Worm (Caenorhabditis elegans) whole organism, dauer: ENCODE results near the gene chil-8.
"Not testable (repeated sequence)": the region's sequence is repeated elsewhere in the genome, so short reads cannot be mapped to it uniquely, and the experiment has no call there.

Experiments used
- unc-62 ChIP-seq: sonication (generic microtip); optimal IDR thresholded peaks from 2 replicates; lab custom pipeline; 2017; ENCODE audit warnings: missing biosample characterization, missing genetic modification reagents, missing genetic modification characterization

The chil-8 gene

DNA sequence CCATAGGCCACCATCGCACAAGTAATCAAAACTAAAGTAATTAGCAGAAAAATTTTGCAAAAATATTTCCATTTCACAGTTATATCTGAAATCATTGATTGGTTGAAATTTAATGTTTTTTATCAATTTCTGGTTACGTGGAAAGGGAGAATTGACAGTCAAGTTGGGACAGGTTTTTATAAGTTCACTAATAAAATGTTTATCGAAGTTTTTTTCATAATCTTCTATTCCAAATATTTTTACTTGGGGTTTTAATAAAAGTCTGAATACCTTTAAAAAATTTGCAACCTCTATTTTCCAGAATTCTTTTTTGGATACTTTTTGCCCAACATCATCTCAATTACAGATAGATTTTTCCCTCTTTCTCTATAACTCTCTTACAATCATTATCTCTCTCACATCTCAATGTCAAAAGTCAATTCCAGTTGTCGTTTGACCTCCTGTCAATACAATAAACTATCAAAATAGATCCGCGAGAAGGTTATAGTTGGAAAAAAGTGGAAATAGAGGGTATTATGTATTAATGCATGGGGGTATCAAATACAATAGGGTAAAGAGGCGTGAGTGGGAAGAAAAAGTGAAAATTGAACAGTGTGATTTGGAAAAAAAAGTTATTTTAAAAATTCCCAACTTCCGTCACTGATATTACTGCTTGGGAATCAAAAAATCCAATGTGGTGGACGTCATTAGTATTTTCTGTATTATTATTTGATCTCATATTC, 1.8 kb upstream of the chil-8 start, which contains the start of the genes chil-2 and ctsa-3.2:
Gene chil-2, minus strand, starts transcription at position 101 of the 722 bp plus-strand sequence.
Gene ctsa-3.2, plus strand, starts transcription at position 672 of the 722 bp plus-strand sequence.
- TF ChIP-seq unc-62 (GFP tag; lab: Kevin White, UChicago) = no peak

DNA sequence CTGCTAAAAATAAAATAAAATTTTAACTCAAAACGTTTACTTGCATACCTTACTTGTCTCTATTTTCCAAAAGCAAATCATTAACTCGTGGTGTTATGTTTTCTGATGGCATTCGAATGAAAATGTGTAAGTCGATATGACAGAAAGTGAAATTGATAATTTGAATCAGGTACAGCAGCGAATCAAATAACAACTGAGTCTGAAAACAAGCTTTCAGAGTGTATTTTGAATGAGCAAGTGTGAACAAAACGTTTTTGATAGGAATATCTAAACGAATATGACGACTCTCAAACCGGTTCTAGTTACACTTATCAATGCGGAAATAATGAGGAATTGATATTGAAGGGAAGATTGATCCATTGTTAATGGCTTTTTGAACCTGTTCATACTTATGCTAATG, 1.8 kb downstream of the chil-8 start, which contains the start of gene chil-7:
Gene chil-7, minus strand, starts transcription at position 112 of the 400 bp plus-strand sequence.
- TF ChIP-seq unc-62 (GFP tag; lab: Kevin White, UChicago) = no peak

DNA sequence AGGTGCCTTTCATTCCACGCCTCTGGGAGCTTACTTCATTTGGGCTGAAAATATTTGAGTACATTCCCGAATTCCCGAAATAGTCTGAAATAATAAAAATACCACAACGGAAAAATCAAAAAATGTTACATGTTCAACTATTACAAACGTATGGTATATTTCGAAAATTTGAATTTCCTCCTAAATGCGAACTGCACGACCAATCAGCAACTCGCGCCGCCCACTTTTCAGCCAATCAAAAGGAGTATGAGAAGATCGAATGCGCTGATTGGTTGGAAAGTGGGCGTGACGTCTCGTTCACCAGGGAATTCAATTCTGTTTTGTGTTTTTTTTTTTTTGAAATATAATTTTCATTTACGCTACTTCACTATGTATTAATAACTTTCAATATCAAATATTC, 4.2 kb downstream of the chil-8 start, which contains the start of gene old-1:
Gene old-1, minus strand, starts transcription at position 50 of the 400 bp plus-strand sequence.
- TF ChIP-seq unc-62 (GFP tag; lab: Kevin White, UChicago) = no peak

DNA sequence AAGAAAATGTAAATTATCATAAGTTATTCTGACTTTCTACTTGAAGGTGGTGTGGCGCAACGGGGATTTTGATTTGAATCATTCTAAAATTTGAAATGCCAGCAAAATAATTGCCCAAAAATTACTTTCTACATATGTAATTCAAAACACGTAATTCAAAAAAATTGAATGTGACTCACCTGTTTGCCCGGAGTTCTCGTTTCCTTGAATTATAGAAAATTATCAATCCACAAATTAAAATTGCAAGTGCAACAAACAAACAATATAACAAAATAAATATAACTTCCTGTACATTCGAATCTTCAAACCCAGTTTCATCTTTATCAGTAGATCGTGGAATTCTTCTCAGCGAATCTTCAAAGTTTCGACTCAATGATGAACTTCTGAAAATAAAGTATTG, 4.7 kb downstream of the chil-8 start:
- TF ChIP-seq unc-62 (GFP tag; lab: Kevin White, UChicago) = no peak

DNA sequence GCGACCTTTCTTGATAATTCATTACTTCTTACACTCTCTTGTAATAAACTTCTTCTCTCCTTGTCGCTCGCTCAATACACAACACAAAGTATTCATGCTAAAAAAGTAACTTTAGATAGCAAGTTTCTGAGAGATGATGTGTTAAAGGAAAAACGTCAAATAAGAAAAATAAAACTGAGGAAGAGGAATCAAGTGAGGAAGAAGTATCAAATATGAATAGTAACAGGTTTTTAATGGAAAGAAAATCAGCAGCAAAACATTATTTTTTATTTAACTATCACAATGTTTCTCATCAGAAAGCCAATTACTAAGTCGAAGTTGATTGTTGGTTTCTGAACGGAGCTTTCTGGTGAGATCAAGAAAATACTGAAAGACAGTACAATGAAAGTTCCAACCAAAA, 6.5 kb downstream of the chil-8 start, which contains the start of gene chil-1:
Gene chil-1, minus strand, starts transcription at position 101 of the 400 bp plus-strand sequence.
- TF ChIP-seq unc-62 (GFP tag; lab: Kevin White, UChicago) = not testable (repeated sequence)

DNA sequence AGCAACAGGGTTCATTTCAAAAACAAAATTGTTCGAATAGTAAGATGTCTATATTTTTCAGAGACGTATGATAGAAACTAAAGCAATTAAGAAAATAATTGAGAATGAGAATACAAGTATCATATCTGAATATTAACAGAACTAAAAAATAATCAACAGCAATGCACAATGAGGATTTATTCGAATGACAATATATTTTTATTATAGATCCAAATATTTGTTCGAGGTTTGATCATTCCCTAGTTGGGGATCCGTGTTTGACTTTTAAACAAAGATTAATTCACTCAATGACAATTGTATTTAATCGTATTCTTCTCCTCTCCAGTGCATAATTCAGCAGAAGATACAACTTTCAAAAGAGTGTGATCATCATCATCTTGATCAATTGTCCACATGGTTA, 10.7 kb downstream of the chil-8 start, which contains the start of gene C08H9.18:
Gene C08H9.18, minus strand, starts transcription at position 101 of the 400 bp plus-strand sequence.
- TF ChIP-seq unc-62 (GFP tag; lab: Kevin White, UChicago) = no peak

DNA sequence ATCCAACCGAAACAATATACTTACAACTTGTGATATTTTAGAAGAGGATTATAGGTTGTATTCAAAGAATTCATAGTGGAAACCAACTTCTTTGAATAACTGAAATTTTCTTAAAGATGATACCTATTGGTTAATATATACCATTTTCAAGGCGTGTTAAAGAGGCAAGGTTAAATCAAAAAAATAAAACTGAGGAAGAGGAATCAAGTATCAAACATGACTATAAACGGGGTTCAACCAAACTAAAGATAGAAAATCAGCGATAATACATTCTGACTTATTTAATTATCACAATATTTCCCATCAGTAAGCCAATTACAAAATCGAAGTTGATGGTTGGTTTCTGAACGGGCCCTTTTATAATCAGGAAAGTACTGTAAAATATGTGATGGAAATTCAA, 11.5 kb downstream of the chil-8 start, which contains the start of gene chil-3:
Gene chil-3, minus strand, starts transcription at position 101 of the 400 bp plus-strand sequence.
- no peak for TF ChIP-seq unc-62 (GFP tag; lab: Kevin White, UChicago)

DNA sequence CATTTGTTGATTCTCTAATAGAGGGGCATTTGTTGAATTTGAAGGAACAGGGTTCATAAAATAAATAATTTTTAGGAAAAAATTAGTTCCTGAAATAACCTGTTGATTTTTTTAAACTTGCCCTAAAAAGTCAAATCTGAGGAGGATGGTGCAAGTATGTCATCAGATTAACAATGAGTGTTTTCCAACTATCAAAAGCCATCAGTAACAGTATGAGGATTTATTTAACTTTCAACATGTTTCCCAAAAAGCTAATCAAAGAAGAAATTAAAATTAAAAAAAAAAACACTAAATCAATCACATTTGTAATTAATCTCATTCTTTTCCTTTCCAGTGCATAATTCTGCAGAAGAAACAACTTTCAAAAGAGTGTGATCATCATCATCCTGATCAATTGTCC, 13.3 kb downstream of the chil-8 start, which contains the start of gene chil-5:
Gene chil-5, minus strand, starts transcription at position 101 of the 400 bp plus-strand sequence.
- TF ChIP-seq unc-62 (GFP tag; lab: Kevin White, UChicago) = no peak

DNA sequence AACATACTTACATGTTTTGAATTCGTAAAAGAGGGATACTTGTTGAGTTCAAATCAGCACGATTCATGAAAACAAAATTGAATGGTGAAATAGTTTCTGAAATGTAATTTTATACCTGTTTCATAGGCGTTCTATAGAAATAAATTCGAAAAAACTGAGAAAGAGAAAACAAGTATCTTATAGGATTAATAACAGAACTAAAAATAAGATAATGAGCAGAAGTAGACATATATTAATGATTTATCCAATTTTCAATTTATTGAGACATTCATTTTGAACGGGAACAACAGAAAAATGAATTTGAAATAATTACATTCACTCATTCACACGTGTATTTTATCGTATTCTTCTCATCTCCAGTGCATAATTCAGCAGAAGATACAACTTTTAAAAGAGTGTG, 15.1 kb downstream of the chil-8 start, which contains the start of gene chil-6:
Gene chil-6, minus strand, starts transcription at position 101 of the 400 bp plus-strand sequence.
- no peak for TF ChIP-seq unc-62 (GFP tag; lab: Kevin White, UChicago)

DNA sequence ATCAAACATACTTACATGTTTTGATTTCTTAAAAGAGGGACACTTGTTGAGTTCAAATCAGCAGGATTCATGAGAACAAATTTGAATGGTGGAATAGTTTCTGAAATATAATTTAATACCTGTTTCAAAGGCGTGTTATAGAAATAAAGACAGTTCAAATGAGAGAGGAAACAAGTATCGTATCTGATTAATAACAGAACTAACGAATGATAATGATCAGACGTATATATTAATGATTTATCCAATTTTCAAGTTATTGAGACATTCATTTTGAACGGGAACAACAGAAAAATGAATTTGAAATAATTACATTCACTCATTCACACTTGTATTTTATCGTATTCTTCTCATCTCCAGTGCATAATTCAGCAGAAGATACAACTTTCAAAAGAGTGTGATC, 17.2 kb downstream of the chil-8 start, which contains the start of gene chil-4:
Gene chil-4, minus strand, starts transcription at position 101 of the 400 bp plus-strand sequence.
- TF ChIP-seq unc-62 (GFP tag; lab: Kevin White, UChicago) = no peak

DNA sequence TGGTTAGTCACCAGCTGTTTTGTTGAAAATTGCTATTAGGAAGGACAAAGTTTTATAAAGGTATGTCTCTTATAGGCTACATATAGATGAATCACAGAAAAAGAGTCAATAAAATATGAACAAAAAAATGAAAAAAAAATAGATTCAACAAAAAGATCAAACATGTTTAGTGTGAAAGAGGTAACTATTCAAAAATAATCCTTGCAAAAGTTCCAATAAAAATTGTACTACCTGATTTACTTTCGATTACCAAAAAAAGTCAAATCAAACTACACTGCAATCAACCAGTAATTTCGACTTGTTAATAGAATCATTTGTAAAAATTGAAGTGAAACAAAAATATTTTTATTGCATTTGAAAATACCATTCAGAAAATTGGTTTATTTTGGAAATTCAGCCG, 21.9 kb downstream of the chil-8 start, which contains the start of gene ZK938.10:
Gene ZK938.10, minus strand, starts transcription at position 101 of the 400 bp plus-strand sequence.
- TF ChIP-seq unc-62 (GFP tag; lab: Kevin White, UChicago) = no peak

DNA sequence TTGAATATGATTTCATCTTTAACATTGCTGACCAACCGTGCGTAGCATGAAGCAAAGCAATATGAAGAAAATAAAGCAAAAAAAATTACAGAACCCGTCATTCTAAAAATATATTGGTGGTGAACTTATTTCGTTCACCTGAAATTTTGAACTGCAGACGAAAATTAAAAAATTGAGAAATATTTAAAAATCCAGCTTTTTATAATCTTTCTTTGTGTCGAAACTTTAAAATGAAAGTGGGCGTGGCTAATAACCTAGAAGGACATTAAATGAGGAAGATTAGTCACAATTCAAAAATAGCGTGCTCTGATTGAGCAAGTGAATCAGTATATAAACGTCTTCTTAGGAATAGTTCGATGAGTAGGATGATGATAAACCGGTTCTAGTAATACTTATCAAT, 23.4 kb downstream of the chil-8 start, which contains the start of gene old-2:
Gene old-2, minus strand, starts transcription at position 101 of the 400 bp plus-strand sequence.
- TF ChIP-seq unc-62 (GFP tag; lab: Kevin White, UChicago) = no peak

DNA sequence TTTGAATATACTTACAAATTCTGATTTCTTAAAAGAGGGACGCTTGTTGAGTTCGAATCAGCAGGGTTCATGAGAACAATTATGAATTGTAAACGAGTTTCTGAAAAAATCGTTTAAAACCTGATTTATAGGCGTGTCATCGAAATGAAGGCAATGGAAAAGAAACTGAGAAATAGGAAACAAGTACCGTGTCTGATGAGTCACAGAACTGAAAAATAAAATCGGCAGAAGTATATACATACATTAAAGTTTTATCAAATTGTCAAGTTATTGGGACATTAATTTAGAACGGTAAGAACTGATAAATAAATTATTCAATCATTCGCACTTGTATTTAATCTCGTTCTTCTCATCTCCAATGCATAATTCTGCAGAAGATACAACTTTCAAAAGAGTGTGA, 27.6 kb downstream of the chil-8 start, which contains the start of gene chil-9:
Gene chil-9, minus strand, starts transcription at position 101 of the 400 bp plus-strand sequence.
- TF ChIP-seq unc-62 (GFP tag; lab: Kevin White, UChicago) = no peak

DNA sequence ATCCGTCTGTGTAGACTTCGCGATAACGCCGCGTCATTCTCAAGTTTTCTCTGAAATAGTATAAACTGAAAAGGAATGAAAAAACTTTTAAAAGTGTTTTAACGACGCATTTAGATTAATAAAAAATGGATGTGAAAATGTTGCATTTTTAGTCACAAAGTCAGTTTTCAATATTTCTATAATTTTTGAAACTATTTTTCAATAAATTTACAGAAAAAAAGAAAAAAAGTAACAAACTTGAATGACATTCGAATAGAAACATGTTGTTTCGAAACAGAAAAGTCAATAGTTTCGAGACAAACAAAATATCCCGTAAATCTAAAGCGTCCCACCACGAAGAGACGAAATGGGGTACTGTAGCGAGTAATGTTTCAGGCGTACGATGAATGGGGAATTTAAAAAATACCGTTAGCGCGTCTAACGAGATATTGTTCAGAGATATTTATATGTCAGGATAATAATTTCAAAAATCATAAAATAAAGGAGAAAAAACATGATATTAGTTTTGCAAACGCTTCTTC, 30.8 kb downstream of the chil-8 start, which contains the start of gene rnh-1.2:
Gene rnh-1.2, minus strand, starts transcription at position 51 of the 521 bp plus-strand sequence.
- no peak for TF ChIP-seq unc-62 (GFP tag; lab: Kevin White, UChicago)

DNA sequence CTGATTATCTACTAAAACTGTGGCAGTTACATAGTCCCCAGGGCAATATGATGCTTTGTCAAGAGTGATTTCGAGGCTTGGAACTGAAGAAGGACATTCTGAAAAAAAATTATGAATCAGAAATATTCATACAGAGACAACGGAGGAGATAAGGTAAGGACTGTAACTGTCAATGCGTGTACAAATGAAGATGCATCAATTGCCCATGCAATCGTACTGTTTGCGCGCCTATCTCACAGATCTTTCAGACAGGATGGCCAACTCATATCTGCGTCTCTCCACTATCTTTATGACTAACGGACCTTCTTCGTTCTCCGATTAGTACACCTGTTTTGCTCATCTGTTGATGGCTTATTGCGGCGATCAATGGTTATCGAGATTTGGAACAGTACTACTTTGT, 32.5 kb downstream of the chil-8 start, which contains the start of gene ZK938.11:
Gene ZK938.11, minus strand, starts transcription at position 101 of the 400 bp plus-strand sequence.
- TF ChIP-seq unc-62 (GFP tag; lab: Kevin White, UChicago) = no peak
